Fruit fly (Drosophila melanogaster) whole organism, pupa: ENCODE data around the gene Mocs1.

Source experiments
- CG12605 ChIP-seq: fragments of 200-800 bp; sonication (Bioruptor generic); IDR thresholded peaks from 2 replicates; pipeline ENCODE4 v1.3.6; 2022; ENCODE audit warnings: missing biosample characterization, missing genetic modification characterization
- CG13204 ChIP-seq: fragments of 200-800 bp; sonication (Bioruptor generic); optimal IDR thresholded peaks from 2 replicates; lab custom pipeline; 2018; ENCODE audit warnings: missing biosample characterization, mild to moderate bottlenecking, missing genetic modification characterization, moderate library complexity
- CG14655 ChIP-seq: fragments of 200-800 bp; sonication (Bioruptor generic); optimal IDR thresholded peaks from 3 replicates; lab custom pipeline; 2017; ENCODE audit warnings: mild to moderate bottlenecking, missing biosample characterization, missing genetic modification reagents, missing genetic modification characterization
- CG15710 ChIP-seq: fragments of 200-800 bp; sonication (Bioruptor generic); optimal IDR thresholded peaks from 2 replicates; lab custom pipeline; 2018; ENCODE audit warnings: missing biosample characterization, mild to moderate bottlenecking, missing genetic modification characterization, moderate library complexity
- CG17806 ChIP-seq: fragments of 200-800 bp; sonication (Bioruptor generic); optimal IDR thresholded peaks from 2 replicates; lab custom pipeline; 2018; ENCODE audit warnings: missing biosample characterization, mild to moderate bottlenecking, missing genetic modification characterization, moderate library complexity
- CG32121 ChIP-seq: fragments of 200-800 bp; sonication (Bioruptor generic); IDR thresholded peaks from 2 replicates; pipeline ENCODE4 v1.3.6; 2022; ENCODE audit warnings: missing biosample characterization, missing genetic modification characterization
- CG34367 ChIP-seq: fragments of 200-800 bp; sonication (Bioruptor generic); optimal IDR thresholded peaks from 2 replicates; lab custom pipeline; 2018; ENCODE audit warnings: missing biosample characterization, mild to moderate bottlenecking, missing genetic modification characterization
- CG9948 ChIP-seq: fragments of 200-800 bp; sonication (Bioruptor generic); optimal IDR thresholded peaks from 2 replicates; lab custom pipeline; 2018; ENCODE audit warnings: missing biosample characterization, mild to moderate bottlenecking, missing genetic modification characterization, moderate library complexity
- D1 ChIP-seq: fragments of 200-800 bp; sonication (Bioruptor generic); optimal IDR thresholded peaks from 2 replicates; lab custom pipeline; 2018; ENCODE audit warnings: missing biosample characterization, mild to moderate bottlenecking, missing genetic modification characterization, moderate library complexity
- EcR ChIP-seq: fragments of 200-800 bp; sonication (Bioruptor generic); optimal IDR thresholded peaks from 3 replicates; lab custom pipeline; 2019; ENCODE audit warnings: missing biosample characterization, missing genetic modification characterization, mild to moderate bottlenecking, moderate library complexity, missing genetic modification reagents
- Pif1A ChIP-seq: fragments of 200-800 bp; sonication (Bioruptor generic); optimal IDR thresholded peaks from 3 replicates; lab custom pipeline; 2016; ENCODE audit warnings: missing biosample characterization, missing genetic modification characterization
- Pif1B ChIP-seq: fragments of 200-800 bp; sonication (Bioruptor generic); optimal IDR thresholded peaks from 3 replicates; lab custom pipeline; 2016; ENCODE audit warnings: missing biosample characterization, missing genetic modification characterization
- fd96Ca ChIP-seq: fragments of 200-800 bp; sonication (Bioruptor generic); IDR thresholded peaks from 3 replicates; pipeline ENCODE4 v1.3.6; 2022; ENCODE audit warnings: missing biosample characterization, missing genetic modification characterization
- gl ChIP-seq: fragments of 200-800 bp; sonication (Bioruptor generic); optimal IDR thresholded peaks from 2 replicates; lab custom pipeline; 2018; ENCODE audit warnings: missing biosample characterization, mild to moderate bottlenecking, missing genetic modification characterization

DNA sequence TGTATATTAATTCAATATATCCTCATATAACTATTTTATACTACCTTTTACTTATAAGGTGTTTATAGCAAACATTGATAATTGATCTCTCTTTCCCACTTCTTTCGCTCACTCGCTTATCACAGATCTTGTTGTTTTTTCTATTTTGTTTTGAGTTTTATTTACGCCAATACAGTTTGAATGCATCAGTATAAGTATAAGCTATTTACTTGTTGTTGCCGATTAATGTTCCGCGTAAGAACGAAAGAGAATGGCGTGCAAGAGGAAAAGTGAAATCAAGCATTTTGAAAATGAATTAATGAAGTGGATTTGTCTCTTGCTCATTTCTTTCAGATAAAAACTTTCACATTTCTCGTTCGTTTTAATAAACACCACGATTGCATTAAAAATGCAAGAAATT, 13.3 kb downstream of the Mocs1 start:
- TF ChIP-seq fd96Ca (GFP tag; lab: Robert Waterston, UW), result no peak
- no peak for TF ChIP-seq CG14655 (GFP tag; lab: Kevin White, UChicago)
- TF ChIP-seq CG34367, result no peak
- peak; percentile 15 for TF ChIP-seq EcR (GFP tag; lab: Kevin White, UChicago)
- no peak for TF ChIP-seq CG32121 (GFP tag; lab: Robert Waterston, UW)
- TF ChIP-seq Pif1B (GFP tag; lab: Kevin White, UChicago), result no peak
- TF ChIP-seq CG17806 (tag; lab: Kevin White, UChicago), result no peak
- TF ChIP-seq gl (tag; lab: Kevin White, UChicago), result no peak
- no peak for TF ChIP-seq Pif1A
- no peak for TF ChIP-seq CG9948 (tag; lab: Kevin White, UChicago)
- TF ChIP-seq D1 (tag; lab: Kevin White, UChicago), result no peak
- no peak for TF ChIP-seq CG12605
- TF ChIP-seq CG15710 (tag; lab: Kevin White, UChicago), result no peak
- no peak for TF ChIP-seq CG13204 (GFP tag; lab: Kevin White, UChicago)
